Worm (Caenorhabditis elegans) whole organism, L1 larva: ENCODE measurements around the gene grl-1.

Source experiments
- C16A3.4 ChIP-seq: fragments of 150-350 bp; optimal IDR thresholded peaks from 2 replicates; lab custom pipeline; 2014; ENCODE audit warnings: missing biosample characterization, missing genetic modification characterization
- C34B4.2 ChIP-seq: sonication (generic microtip); optimal IDR thresholded peaks from 2 replicates; lab custom pipeline; 2017; ENCODE audit warnings: mild to moderate bottlenecking, missing genetic modification characterization, missing compliant biosample characterization
- aly-2 ChIP-seq: fragments of 150-350 bp; optimal IDR thresholded peaks from 2 replicates; lab custom pipeline; 2014; ENCODE audit warnings: missing biosample characterization, missing genetic modification characterization
- ama-1 ChIP-seq: fragments of 150-350 bp; optimal IDR thresholded peaks from 2 replicates; lab custom pipeline; 2014
- ceh-63 ChIP-seq: fragments of 200-800 bp; sonication (Bioruptor generic); optimal IDR thresholded peaks from 2 replicates; lab custom pipeline; 2018; ENCODE audit warnings: mild to moderate bottlenecking, missing genetic modification characterization, missing compliant biosample characterization
- ceh-8 ChIP-seq: fragments of 200-800 bp; sonication (Bioruptor generic); optimal IDR thresholded peaks from 2 replicates; lab custom pipeline; 2018; ENCODE audit warnings: mild to moderate bottlenecking, missing genetic modification characterization, moderate library complexity, missing compliant biosample characterization
- ceh-82 ChIP-seq, 3 experiments: fragments of 150-350 bp in 1 of 3; sonication (generic microtip) in 2 of 3; optimal IDR thresholded peaks; 2 replicates each; lab custom pipeline; 2014 to 2017; ENCODE audit warnings: missing biosample characterization in 3 of 3, missing genetic modification characterization in 3 of 3
- ceh-90 ChIP-seq: sonication (generic microtip); optimal IDR thresholded peaks from 2 replicates; lab custom pipeline; 2016; ENCODE audit warnings: missing genetic modification characterization, missing compliant biosample characterization
- ces-1 ChIP-seq: fragments of 150-350 bp; optimal IDR thresholded peaks from 2 replicates; lab custom pipeline; 2014; ENCODE audit warnings: missing biosample characterization, missing genetic modification reagents, missing genetic modification characterization
- dpl-1 ChIP-seq, 3 experiments: fragments of 150-350 bp in 2 of 3; sonication (generic microtip) in 1 of 3; optimal IDR thresholded peaks; 2 replicates each; lab custom pipeline; 2014 to 2017; ENCODE audit warnings: missing biosample characterization in 3 of 3, missing genetic modification characterization in 3 of 3, missing genetic modification reagents in 3 of 3
- dsc-1 ChIP-seq: sonication (generic microtip); optimal IDR thresholded peaks from 2 replicates; lab custom pipeline; 2016; ENCODE audit warnings: mild to moderate bottlenecking, missing genetic modification characterization, missing compliant biosample characterization
- efl-1 ChIP-seq, 4 experiments: fragments of 150-350 bp; optimal IDR thresholded peaks in 3 of 4; peaks in 1 of 4; 1 replicate in 1 of 4; 2 replicates in 3 of 4; lab custom pipeline; 2014; ENCODE audit warnings: missing biosample characterization in 2 of 4, missing genetic modification characterization in 2 of 4, missing genetic modification reagents in 2 of 4
- efl-3 ChIP-seq: fragments of 200-800 bp; sonication (Bioruptor generic); optimal IDR thresholded peaks from 2 replicates; lab custom pipeline; 2018; ENCODE audit warnings: mild to moderate bottlenecking, missing genetic modification characterization, missing compliant biosample characterization
- elt-2 ChIP-seq: sonication (generic microtip); optimal IDR thresholded peaks from 2 replicates; lab custom pipeline; 2016; ENCODE audit warnings: missing genetic modification characterization, mild to moderate bottlenecking, inconsistent platforms, missing compliant biosample characterization, missing genetic modification reagents
- elt-3 ChIP-seq, 6 experiments: fragments of 150-350 bp in 1 of 6; sonication (generic microtip); optimal IDR thresholded peaks; 2 replicates each; lab custom pipeline; 2017 to 2018; ENCODE audit warnings: missing biosample characterization in 6 of 6, missing genetic modification characterization in 6 of 6, inconsistent platforms in 1 of 6
- fkh-10 ChIP-seq: sonication (generic microtip); optimal IDR thresholded peaks from 2 replicates; lab custom pipeline; 2017; ENCODE audit warnings: missing biosample characterization, missing genetic modification reagents, missing genetic modification characterization
- fos-1 ChIP-seq: fragments of 150-350 bp; optimal IDR thresholded peaks from 2 replicates; lab custom pipeline; 2014; ENCODE audit warnings: missing biosample characterization, missing genetic modification characterization
- grh-1 ChIP-seq: fragments of 200-800 bp; sonication (Bioruptor generic); IDR thresholded peaks from 2 replicates; pipeline ENCODE4 v1.3.6; 2022; ENCODE audit warnings: missing genetic modification reagents, missing genetic modification characterization, missing compliant biosample characterization
- hlh-4 ChIP-seq: sonication (generic microtip); optimal IDR thresholded peaks from 2 replicates; lab custom pipeline; 2016; ENCODE audit warnings: mild to moderate bottlenecking, missing genetic modification characterization, missing compliant biosample characterization
- irx-1 ChIP-seq: sonication (generic microtip); optimal IDR thresholded peaks from 2 replicates; lab custom pipeline; 2016; ENCODE audit warnings: missing genetic modification characterization, missing compliant biosample characterization
- lin-13 ChIP-seq: fragments of 150-350 bp; optimal IDR thresholded peaks from 2 replicates; lab custom pipeline; 2014; ENCODE audit warnings: missing biosample characterization, missing genetic modification reagents, missing genetic modification characterization
- lin-14 ChIP-seq: fragments of 200-800 bp; sonication (Bioruptor generic); optimal IDR thresholded peaks from 2 replicates; lab custom pipeline; 2018; ENCODE audit warnings: mild to moderate bottlenecking, missing genetic modification characterization, moderate library complexity, missing compliant biosample characterization
- lin-15B ChIP-seq: fragments of 150-350 bp; sonication (generic microtip); optimal IDR thresholded peaks from 3 replicates; lab custom pipeline; 2014; ENCODE audit warnings: missing biosample characterization, missing genetic modification characterization
- lin-35 ChIP-seq, 2 experiments: fragments of 150-350 bp; optimal IDR thresholded peaks; 2 replicates each; lab custom pipeline; 2014; ENCODE audit warnings: missing biosample characterization in 2 of 2, missing genetic modification characterization in 2 of 2, missing genetic modification reagents in 2 of 2
- lin-39 ChIP-seq: fragments of 150-350 bp; optimal IDR thresholded peaks from 2 replicates; lab custom pipeline; 2014; ENCODE audit warnings: missing biosample characterization, missing genetic modification reagents, missing genetic modification characterization
- lir-3 ChIP-seq: sonication (generic microtip); optimal IDR thresholded peaks from 2 replicates; lab custom pipeline; 2016; ENCODE audit warnings: mild to moderate bottlenecking, missing genetic modification characterization, moderate library complexity, missing compliant biosample characterization; ENCODE audit not compliant: poor library complexity
- lsy-2 ChIP-seq, 2 experiments: fragments of 150-350 bp; optimal IDR thresholded peaks; 2 replicates each; lab custom pipeline; 2014; ENCODE audit warnings: missing biosample characterization in 2 of 2, missing genetic modification characterization in 2 of 2
- mab-9 ChIP-seq: fragments of 200-800 bp; sonication (Bioruptor generic); IDR thresholded peaks from 2 replicates; pipeline ENCODE4 v1.3.6; 2022; ENCODE audit warnings: missing genetic modification reagents, missing genetic modification characterization, missing compliant biosample characterization
- mdl-1 ChIP-seq, 2 experiments: fragments of 150-350 bp; optimal IDR thresholded peaks; 2 replicates each; lab custom pipeline; 2014 to 2017; ENCODE audit warnings: missing biosample characterization in 2 of 2, missing genetic modification characterization in 2 of 2, inconsistent platforms in 1 of 2
- mef-2 ChIP-seq: fragments of 150-350 bp; optimal IDR thresholded peaks from 2 replicates; lab custom pipeline; 2014; ENCODE audit warnings: missing biosample characterization, missing genetic modification characterization
- nhr-237 ChIP-seq: fragments of 150-350 bp; optimal IDR thresholded peaks from 2 replicates; lab custom pipeline; 2014; ENCODE audit warnings: missing biosample characterization, missing genetic modification characterization
- nhr-28 ChIP-seq: fragments of 150-350 bp; optimal IDR thresholded peaks from 2 replicates; lab custom pipeline; 2014; ENCODE audit warnings: missing biosample characterization, missing genetic modification characterization
- nhr-71 ChIP-seq: sonication (generic microtip); optimal IDR thresholded peaks from 2 replicates; lab custom pipeline; 2016; ENCODE audit warnings: mild to moderate bottlenecking, missing genetic modification characterization, moderate library complexity, missing compliant biosample characterization
- nhr-76 ChIP-seq: sonication (generic microtip); optimal IDR thresholded peaks from 2 replicates; lab custom pipeline; 2017; ENCODE audit warnings: missing biosample characterization, missing genetic modification characterization
- nhr-77 ChIP-seq: fragments of 150-350 bp; optimal IDR thresholded peaks from 2 replicates; lab custom pipeline; 2014; ENCODE audit warnings: missing biosample characterization, missing genetic modification characterization
- nhr-85 ChIP-seq: sonication (generic microtip); peaks from one replicate; lab custom pipeline; 2016; ENCODE audit warnings: missing genetic modification characterization, inconsistent platforms, missing compliant biosample characterization
- pqm-1 ChIP-seq: sonication (generic microtip); optimal IDR thresholded peaks from 3 replicates; lab custom pipeline; 2017; ENCODE audit warnings: missing biosample characterization, missing genetic modification characterization
- snpc-4 ChIP-seq: fragments of 150-350 bp; optimal IDR thresholded peaks from 2 replicates; lab custom pipeline; 2014; ENCODE audit warnings: missing biosample characterization, missing genetic modification characterization
- swsn-7 ChIP-seq: sonication (generic microtip); optimal IDR thresholded peaks from 2 replicates; lab custom pipeline; 2016; ENCODE audit warnings: missing genetic modification characterization, missing compliant biosample characterization
- unc-130 ChIP-seq: fragments of 150-350 bp; optimal IDR thresholded peaks from 2 replicates; lab custom pipeline; 2017; ENCODE audit warnings: missing biosample characterization, missing genetic modification characterization, inconsistent platforms
- unc-30 ChIP-seq: sonication (generic microtip); optimal IDR thresholded peaks from 2 replicates; lab custom pipeline; 2017; ENCODE audit warnings: missing biosample characterization, missing genetic modification characterization
- unc-62 ChIP-seq: fragments of 150-350 bp; optimal IDR thresholded peaks from 2 replicates; lab custom pipeline; 2014; ENCODE audit warnings: missing biosample characterization, missing genetic modification reagents, missing genetic modification characterization
- vab-15 ChIP-seq: sonication (generic microtip); optimal IDR thresholded peaks from 2 replicates; lab custom pipeline; 2017; ENCODE audit warnings: missing genotype, mild to moderate bottlenecking, missing genetic modification characterization, missing compliant biosample characterization
- xbp-1 ChIP-seq: sonication (generic microtip); optimal IDR thresholded peaks from 2 replicates; lab custom pipeline; 2016; ENCODE audit warnings: missing genetic modification characterization, missing compliant biosample characterization
- zag-1 ChIP-seq: fragments of 150-350 bp; optimal IDR thresholded peaks from 2 replicates; lab custom pipeline; 2014; ENCODE audit warnings: missing biosample characterization, missing genetic modification characterization
- ztf-11 ChIP-seq, 2 experiments: sonication (generic microtip); optimal IDR thresholded peaks; 2 replicates each; lab custom pipeline; 2016 to 2017; ENCODE audit warnings: missing genetic modification characterization in 2 of 2, missing biosample characterization in 1 of 2, missing compliant biosample characterization in 1 of 2

Gene grl-1

DNA sequence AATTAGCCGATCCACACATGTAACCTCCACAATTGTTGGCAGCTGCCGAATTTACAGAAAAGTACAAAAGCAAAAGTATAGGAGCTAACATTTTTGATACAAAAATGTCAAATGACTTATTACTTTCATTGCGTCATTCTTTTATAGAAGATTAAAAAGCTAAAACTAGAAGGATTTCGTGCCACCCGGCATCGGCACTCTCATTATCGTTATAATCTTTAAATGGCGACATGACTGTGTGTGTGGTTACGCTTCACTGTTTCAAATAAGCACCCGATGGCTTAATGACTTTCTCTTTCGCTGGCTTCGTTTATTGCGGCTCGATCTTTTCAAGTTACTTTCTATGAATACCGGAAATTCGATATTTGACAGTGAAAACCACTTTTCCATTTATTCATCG is at the start of gene grl-1:
Gene grl-1 (minus strand): TSS at position 101 of the 400 bp plus-strand sequence.
- TF ChIP-seq lin-39 (tag; lab: Kevin White, UChicago) (no peak), nhr-71 (tag; lab: Kevin White, UChicago) (no peak), mef-2 (tag; lab: Kevin White, UChicago) (no peak), lin-13 (no peak), fos-1 (tag; lab: Kevin White, UChicago) (no peak), swsn-7 (tag; lab: Kevin White, UChicago) (no peak), nhr-237 (no peak), elt-2 (tag; lab: Kevin White, UChicago) (no peak), lin-35 (GFP tag; optimal IDR thresholded peaks at IDR 0.05; lab: Kevin White, UChicago) (no peak), unc-62 (GFP tag; lab: Kevin White, UChicago) (no peak), lir-3 (tag; lab: Kevin White, UChicago) (no peak), hlh-4 (tag; lab: Kevin White, UChicago) (no peak), ztf-11 (tag; optimal IDR thresholded peaks at IDR 0.05; lab: Kevin White, UChicago) (no peak), nhr-85 (tag; lab: Kevin White, UChicago) (no peak), ama-1 (no peak), zag-1 (no peak), pqm-1 (tag; lab: Kevin White, UChicago) (no peak), ceh-82 (tag; optimal IDR thresholded peaks at IDR 0.05; lab: Kevin White, UChicago) (no peak), elt-3 (tag; optimal IDR thresholded peaks at IDR 0.05; lab: Kevin White, UChicago) (no peak), unc-30 (tag; lab: Kevin White, UChicago) (no peak)
- TF ChIP-seq, all 84 proteins: peak for 0

DNA sequence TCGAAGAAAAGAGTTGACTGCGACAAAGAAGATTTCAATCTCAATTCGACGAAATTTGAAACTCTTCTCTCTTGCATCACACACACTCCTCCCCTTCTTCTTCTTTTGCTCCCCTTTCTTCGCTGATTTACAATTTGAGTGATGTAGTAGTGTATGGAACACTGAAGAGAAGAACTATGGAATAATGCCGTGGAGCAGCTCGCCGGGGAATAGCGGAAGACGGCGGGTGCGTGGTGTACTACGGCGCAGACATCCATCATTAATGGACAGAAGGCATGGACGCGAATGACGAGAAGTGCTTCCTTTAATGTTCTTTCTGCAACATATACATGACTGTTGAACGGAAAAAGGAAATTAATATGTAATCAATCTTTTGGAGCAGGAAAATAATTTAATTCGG is 49.2 kb upstream of the grl-1 start:
- TF ChIP-seq ceh-90 (tag; lab: Kevin White, UChicago) (no peak), fos-1 (tag; lab: Kevin White, UChicago) (no peak), ceh-8 (GFP tag; lab: Kevin White, UChicago) (no peak), C34B4.2 (no peak), ceh-63 (GFP tag; lab: Kevin White, UChicago) (no peak), swsn-7 (tag; lab: Kevin White, UChicago) (no peak), dsc-1 (tag; lab: Kevin White, UChicago) (no peak), nhr-28 (no peak), xbp-1 (tag; lab: Kevin White, UChicago) (no peak), efl-3 (GFP tag; lab: Kevin White, UChicago) (no peak), lin-35 (GFP tag; optimal IDR thresholded peaks at IDR 0.05; lab: Kevin White, UChicago) (no peak), pqm-1 (tag; lab: Kevin White, UChicago) (no peak), nhr-237 (no peak), nhr-77 (no peak), vab-15 (tag; lab: Kevin White, UChicago) (no peak)
- TF ChIP-seq, all 84 proteins: peak for 0

DNA sequence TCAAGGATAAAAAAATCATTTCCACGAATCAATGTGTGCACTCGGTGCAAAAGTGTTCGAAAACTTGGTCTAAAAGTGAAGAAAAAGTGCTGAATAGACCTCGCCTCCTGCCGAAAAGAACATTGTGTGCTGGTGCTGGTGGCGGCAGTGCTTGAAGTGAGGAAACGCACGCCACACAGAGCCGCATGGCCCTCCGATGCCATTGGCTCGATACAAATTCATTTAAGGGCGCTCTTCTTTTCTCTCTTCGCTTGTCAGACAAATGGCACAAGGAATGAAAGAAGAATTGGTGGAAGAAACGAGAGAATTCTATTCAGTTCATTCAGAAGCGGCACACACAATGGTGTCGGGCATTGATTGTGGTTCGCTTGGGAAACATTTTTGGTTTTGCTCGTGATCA is 48.7 kb upstream of the grl-1 start:
- TF ChIP-seq grh-1 (GFP tag; lab: Robert Waterston, UW) (no peak), lin-15B (tag; lab: Kevin White, UChicago) (no peak), C34B4.2 (no peak), snpc-4 (tag; lab: Kevin White, UChicago) (no peak), fkh-10 (GFP tag; lab: Kevin White, UChicago) (peak; percentile 3), xbp-1 (tag; lab: Kevin White, UChicago) (no peak), mdl-1 (tag; optimal IDR thresholded peaks at IDR 0.05; lab: Kevin White, UChicago) (no peak), ces-1 (GFP tag; lab: Kevin White, UChicago) (peak; percentile 5), lin-13 (no peak), ceh-63 (GFP tag; lab: Kevin White, UChicago) (no peak), pqm-1 (tag; lab: Kevin White, UChicago) (no peak), unc-130 (no peak), efl-1 (optimal IDR thresholded peaks at IDR 0.05; lab: Kevin White, UChicago) (no peak), efl-1 (GFP tag; optimal IDR thresholded peaks at IDR 0.05 in 1 of 2; lab: Kevin White, UChicago) (peak in 1 of 2 experiments; percentile 88), vab-15 (tag; lab: Kevin White, UChicago) (no peak), C16A3.4 (tag; lab: Kevin White, UChicago) (no peak), irx-1 (tag; lab: Kevin White, UChicago) (no peak), dpl-1 (GFP tag; optimal IDR thresholded peaks at IDR 0.05; lab: Kevin White, UChicago) (no peak), lsy-2 (tag; optimal IDR thresholded peaks at IDR 0.05; lab: Kevin White, UChicago) (no peak), mab-9 (no peak), aly-2 (no peak), zag-1 (no peak), nhr-76 (tag; lab: Kevin White, UChicago) (no peak), ztf-11 (tag; optimal IDR thresholded peaks at IDR 0.05; lab: Kevin White, UChicago) (no peak), lin-14 (GFP tag; lab: Kevin White, UChicago) (peak; percentile 63), ceh-82 (tag; optimal IDR thresholded peaks at IDR 0.05; lab: Kevin White, UChicago) (peak in 1 of 3 experiments; percentile 20)
